Fruit fly (Drosophila melanogaster) whole organism, embryonic: Measurements from ENCODE around the gene mRpS7.

Experiments
- C15 ChIP-seq: fragments of 200-800 bp; sonication (Bioruptor generic); IDR thresholded peaks from 3 replicates; pipeline ENCODE4 v1.3.6; 2022; ENCODE audit warnings: missing biosample characterization, missing genetic modification characterization
- CG11398 ChIP-seq: fragments of 200-800 bp; sonication (Bioruptor generic); optimal IDR thresholded peaks from 2 replicates; lab custom pipeline; 2016; ENCODE audit warnings: missing biosample characterization, missing genetic modification characterization
- CG11695 ChIP-seq: fragments of 200-800 bp; sonication (Bioruptor generic); IDR thresholded peaks from 3 replicates; pipeline ENCODE4 v1.3.6; 2022; ENCODE audit warnings: missing biosample characterization, missing genetic modification characterization
- CG11723 ChIP-seq: fragments of 200-800 bp; sonication (Bioruptor generic); optimal IDR thresholded peaks from 2 replicates; lab custom pipeline; 2017; ENCODE audit warnings: missing biosample characterization, mild to moderate bottlenecking, missing genetic modification characterization
- CG12104 ChIP-seq: fragments of 200-800 bp; sonication (Bioruptor generic); optimal IDR thresholded peaks from 3 replicates; lab custom pipeline; 2016; ENCODE audit warnings: missing biosample characterization, missing genetic modification characterization
- CG12769 ChIP-seq: fragments of 200-800 bp; sonication (Bioruptor generic); optimal IDR thresholded peaks from 2 replicates; lab custom pipeline; 2019; ENCODE audit warnings: missing biosample characterization, mild to moderate bottlenecking, missing genetic modification characterization, moderate library complexity
- CG15269 ChIP-seq: fragments of 200-800 bp; sonication (Bioruptor generic); optimal IDR thresholded peaks from 2 replicates; lab custom pipeline; 2018; ENCODE audit warnings: missing biosample characterization, mild to moderate bottlenecking, missing genetic modification characterization, moderate library complexity
- CG1529 ChIP-seq: fragments of 200-800 bp; sonication (Bioruptor generic); optimal IDR thresholded peaks from 3 replicates; lab custom pipeline; 2018; ENCODE audit warnings: missing biosample characterization, missing genetic modification characterization
- CG15514 ChIP-seq: fragments of 200-800 bp; sonication (Bioruptor generic); optimal IDR thresholded peaks from 3 replicates; lab custom pipeline; 2017; ENCODE audit warnings: missing biosample characterization, missing genetic modification characterization, mild to moderate bottlenecking, moderate library complexity, missing genetic modification reagents
- CG3847 ChIP-seq: fragments of 200-800 bp; sonication (Bioruptor generic); IDR thresholded peaks from 2 replicates; pipeline ENCODE4 v1.3.6; 2022; ENCODE audit warnings: missing biosample characterization, missing genetic modification characterization
- CG3995 ChIP-seq: fragments of 200-800 bp; sonication (Bioruptor generic); optimal IDR thresholded peaks from 3 replicates; lab custom pipeline; 2016; ENCODE audit warnings: missing biosample characterization, missing genetic modification characterization
- CG4360 ChIP-seq: fragments of 200-800 bp; sonication (Bioruptor generic); IDR thresholded peaks from 2 replicates; pipeline ENCODE4 v1.3.6; 2022; ENCODE audit warnings: missing biosample characterization, missing genetic modification characterization
- CG4424 ChIP-seq: fragments of 200-800 bp; sonication (Bioruptor generic); optimal IDR thresholded peaks from 3 replicates; lab custom pipeline; 2016; ENCODE audit warnings: missing biosample characterization, missing genetic modification characterization
- CG7271 ChIP-seq: fragments of 200-800 bp; sonication (Bioruptor generic); optimal IDR thresholded peaks from 2 replicates; lab custom pipeline; 2018; ENCODE audit warnings: missing biosample characterization, mild to moderate bottlenecking, missing genetic modification characterization, moderate library complexity
- CG8359 ChIP-seq: fragments of 200-800 bp; sonication (Bioruptor generic); optimal IDR thresholded peaks from 2 replicates; lab custom pipeline; 2017; ENCODE audit warnings: missing biosample characterization, mild to moderate bottlenecking, missing genetic modification characterization, borderline replicate concordance
- Camta ChIP-seq: fragments of 200-800 bp; sonication (Bioruptor generic); optimal IDR thresholded peaks from 2 replicates; lab custom pipeline; 2016; ENCODE audit warnings: missing biosample characterization, missing genetic modification characterization
- Chrac-16 ChIP-seq: fragments of 200-800 bp; sonication (Bioruptor generic); optimal IDR thresholded peaks from 3 replicates; lab custom pipeline; 2016; ENCODE audit warnings: missing biosample characterization, missing genetic modification characterization
- Doc2 ChIP-seq: fragments of 200-800 bp; sonication (Bioruptor generic); IDR thresholded peaks from 2 replicates; pipeline ENCODE4 v1.3.6; 2022; ENCODE audit warnings: missing biosample characterization, missing genetic modification characterization
- Ets65A ChIP-seq: fragments of 200-800 bp; sonication (Bioruptor generic); peaks from one replicate; lab custom pipeline; 2016; ENCODE audit warnings: missing biosample characterization, missing genetic modification characterization
- Fer1 ChIP-seq: fragments of 200-800 bp; sonication (Bioruptor generic); optimal IDR thresholded peaks from 2 replicates; lab custom pipeline; 2017; ENCODE audit warnings: missing biosample characterization, mild to moderate bottlenecking, missing genetic modification characterization
- Fer3 ChIP-seq: fragments of 200-800 bp; sonication (Bioruptor generic); optimal IDR thresholded peaks from 2 replicates; lab custom pipeline; 2018; ENCODE audit warnings: missing biosample characterization, mild to moderate bottlenecking, missing genetic modification characterization, moderate library complexity
- H15 ChIP-seq: fragments of 200-800 bp; sonication (Bioruptor generic); IDR thresholded peaks from 3 replicates; pipeline ENCODE4 v1.3.6; 2022; ENCODE audit warnings: missing biosample characterization, missing genetic modification characterization
- Hand ChIP-seq: fragments of 200-800 bp; sonication (Bioruptor generic); optimal IDR thresholded peaks from 2 replicates; lab custom pipeline; 2017; ENCODE audit warnings: mild to moderate bottlenecking, missing biosample characterization, missing genetic modification reagents, missing genetic modification characterization
- HmgZ ChIP-seq: fragments of 200-800 bp; sonication (Bioruptor generic); optimal IDR thresholded peaks from 2 replicates; lab custom pipeline; 2018; ENCODE audit warnings: missing biosample characterization, mild to moderate bottlenecking, missing genetic modification characterization
- Hr78 ChIP-seq, 2 experiments: fragments of 200-800 bp in 1 of 2; fragments of >200 bp in 1 of 2; sonication (Bioruptor generic) in 1 of 2; optimal IDR thresholded peaks; 2 replicates each; lab custom pipeline; 2017 to 2019; ENCODE audit warnings: missing biosample characterization in 2 of 2, missing genetic modification characterization in 2 of 2, mild to moderate bottlenecking in 1 of 2, moderate library complexity in 1 of 2
- NfI ChIP-seq: fragments of 200-800 bp; sonication (Bioruptor generic); optimal IDR thresholded peaks from 3 replicates; lab custom pipeline; 2018; ENCODE audit warnings: missing biosample characterization, mild to moderate bottlenecking, missing genetic modification characterization, moderate library complexity
- Ssrp ChIP-seq: fragments of 200-800 bp; sonication (Bioruptor generic); optimal IDR thresholded peaks from 2 replicates; lab custom pipeline; 2018; ENCODE audit warnings: missing biosample characterization, mild to moderate bottlenecking, missing genetic modification characterization, moderate library complexity
- Xrp1 ChIP-seq: fragments of 200-800 bp; sonication (Bioruptor generic); IDR thresholded peaks from 2 replicates; pipeline ENCODE4 v1.3.6; 2022; ENCODE audit warnings: missing biosample characterization, missing genetic modification characterization
- ap ChIP-seq: fragments of 200-800 bp; sonication (Bioruptor generic); IDR thresholded peaks from 2 replicates; pipeline ENCODE4 v1.3.6; 2022; ENCODE audit warnings: missing biosample characterization, missing genetic modification characterization
- az2 ChIP-seq: fragments of 200-800 bp; sonication (Bioruptor generic); optimal IDR thresholded peaks from 3 replicates; lab custom pipeline; 2016; ENCODE audit warnings: missing biosample characterization, missing genetic modification characterization
- bowl ChIP-seq: fragments of 200-800 bp; sonication (Bioruptor generic); IDR thresholded peaks from 2 replicates; pipeline ENCODE4 v1.3.6; 2022; ENCODE audit warnings: missing biosample characterization, missing genetic modification characterization
- cad ChIP-seq: fragments of >200 bp; optimal IDR thresholded peaks from 2 replicates; lab custom pipeline; 2017; ENCODE audit warnings: missing biosample characterization, missing genetic modification characterization
- chif ChIP-seq, 2 experiments: fragments of 200-800 bp; sonication (Bioruptor generic); optimal IDR thresholded peaks; 3 replicates each; lab custom pipeline; 2016; ENCODE audit warnings: missing biosample characterization in 2 of 2, missing genetic modification characterization in 2 of 2
- ci ChIP-seq: fragments of 200-800 bp; sonication (Bioruptor generic); IDR thresholded peaks from 3 replicates; pipeline ENCODE4 v1.3.6; 2022; ENCODE audit warnings: missing biosample characterization, missing genetic modification characterization
- gfzf ChIP-seq: fragments of 200-800 bp; sonication (Bioruptor generic); optimal IDR thresholded peaks from 2 replicates; lab custom pipeline; 2016; ENCODE audit warnings: missing biosample characterization, mild to moderate bottlenecking, missing genetic modification characterization, moderate library complexity
- gt ChIP-seq: fragments of 200-800 bp; sonication (Bioruptor generic); IDR thresholded peaks from 2 replicates; pipeline ENCODE4 v1.3.6; 2022; ENCODE audit warnings: missing biosample characterization, missing genetic modification characterization
- ham ChIP-seq: fragments of 200-800 bp; sonication (Bioruptor generic); IDR thresholded peaks from 2 replicates; pipeline ENCODE4 v1.3.6; 2022; ENCODE audit warnings: missing biosample characterization, missing genetic modification characterization
- lab ChIP-seq: fragments of 200-800 bp; sonication (Bioruptor generic); optimal IDR thresholded peaks from 3 replicates; lab custom pipeline; 2017; ENCODE audit warnings: missing biosample characterization, missing genetic modification characterization, mild to moderate bottlenecking, moderate library complexity, missing genetic modification reagents
- oc ChIP-seq: fragments of 200-800 bp; sonication (Bioruptor generic); optimal IDR thresholded peaks from 2 replicates; lab custom pipeline; 2018; ENCODE audit warnings: missing biosample characterization, mild to moderate bottlenecking, missing genetic modification characterization, moderate library complexity
- pan ChIP-seq, 4 experiments: fragments of >200 bp in 3 of 4; fragments of 200-800 bp in 1 of 4; sonication (Bioruptor generic) in 1 of 4; optimal IDR thresholded peaks in 3 of 4; IDR thresholded peaks in 1 of 4; 2 replicates each; pipeline versions ENCODE4 v1.3.6 to Lab custom; 2017 to 2022; ENCODE audit warnings: missing biosample characterization in 2 of 4, missing genetic modification characterization in 2 of 4, mixed read lengths in 1 of 4
- pita ChIP-seq: fragments of 200-800 bp; sonication (Bioruptor generic); optimal IDR thresholded peaks from 2 replicates; lab custom pipeline; 2017; ENCODE audit warnings: missing biosample characterization, mild to moderate bottlenecking, missing genetic modification characterization
- repo ChIP-seq: fragments of 200-800 bp; sonication (Bioruptor generic); optimal IDR thresholded peaks from 2 replicates; lab custom pipeline; 2016; ENCODE audit warnings: missing biosample characterization, missing genetic modification characterization
- schlank ChIP-seq: fragments of 200-800 bp; sonication (Bioruptor generic); optimal IDR thresholded peaks from 2 replicates; lab custom pipeline; 2018; ENCODE audit warnings: missing biosample characterization, mild to moderate bottlenecking, missing genetic modification characterization
- sd ChIP-seq: fragments of 200-800 bp; sonication (Bioruptor generic); optimal IDR thresholded peaks from 3 replicates; lab custom pipeline; 2018; ENCODE audit warnings: missing biosample characterization, mild to moderate bottlenecking, missing genetic modification characterization, moderate library complexity
- sqz ChIP-seq: fragments of 200-800 bp; sonication (Bioruptor generic); optimal IDR thresholded peaks from 3 replicates; lab custom pipeline; 2018; ENCODE audit warnings: missing biosample characterization, mild to moderate bottlenecking, missing genetic modification characterization
- trh ChIP-seq: fragments of 200-800 bp; sonication (Bioruptor generic); optimal IDR thresholded peaks from 2 replicates; lab custom pipeline; 2016; ENCODE audit warnings: missing biosample characterization, missing genetic modification characterization
- twi ChIP-seq: fragments of 200-800 bp; optimal IDR thresholded peaks from 2 replicates; lab custom pipeline; 2019; ENCODE audit warnings: missing biosample characterization, mild to moderate bottlenecking, missing genetic modification characterization, moderate library complexity
- unpg ChIP-seq: fragments of 200-800 bp; sonication (Bioruptor generic); optimal IDR thresholded peaks from 3 replicates; lab custom pipeline; 2018; ENCODE audit warnings: missing biosample characterization, mild to moderate bottlenecking, missing genetic modification characterization, moderate library complexity

mRpS7 gene

DNA sequence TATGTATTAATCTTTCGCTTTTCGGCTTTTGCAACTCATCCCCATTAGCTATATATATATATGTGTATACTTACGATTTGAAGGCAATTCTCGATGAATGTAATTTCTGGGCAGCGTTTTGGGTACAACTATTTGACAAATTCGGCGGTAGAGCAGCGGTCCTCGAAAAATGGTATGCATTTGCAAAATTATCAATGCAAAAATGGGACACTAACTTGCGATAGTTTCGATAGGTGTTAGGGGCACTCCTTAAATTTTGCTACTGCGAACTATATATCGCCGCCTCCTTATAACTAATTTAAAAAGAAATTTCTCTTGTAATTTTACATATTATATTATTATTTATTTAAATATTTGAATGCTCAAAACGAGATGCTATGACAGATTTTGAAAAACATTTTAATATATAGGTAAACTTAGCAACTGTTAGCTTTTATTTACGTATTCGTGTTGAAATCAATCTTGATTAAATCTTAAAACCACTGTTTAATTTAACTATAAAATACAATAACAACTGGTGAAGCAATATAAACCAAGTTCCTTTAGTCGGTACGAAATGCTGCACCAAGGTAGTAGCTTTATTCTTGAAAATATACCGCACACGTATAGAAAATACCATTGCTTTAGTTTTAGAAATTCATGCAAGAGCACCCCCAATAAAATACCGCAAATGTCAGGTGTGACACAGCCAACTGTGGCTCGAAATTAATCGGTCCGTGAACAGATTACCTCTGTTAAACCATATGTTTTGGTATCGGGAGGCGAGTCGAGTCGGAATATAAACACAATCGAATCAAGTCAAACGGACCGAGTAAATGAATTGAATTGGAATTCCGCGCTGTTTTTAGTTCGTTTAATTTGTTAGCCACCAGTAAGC, 27.0 kb downstream of the mRpS7 start, which contains the start of the genes CG5355 and Klp31E (continued):
- no peak for TF ChIP-seq gt (GFP tag; lab: Robert Waterston, UW)
- TF ChIP-seq az2 (GFP tag; lab: Kevin White, UChicago) = peak; percentile 69
- TF ChIP-seq CG1529 (GFP tag; lab: Kevin White, UChicago) = peak; percentile 1
- no peak for TF ChIP-seq sd (tag; lab: Kevin White, UChicago)
- peak; percentile 77 for TF ChIP-seq Ssrp (tag; lab: Kevin White, UChicago)
- TF ChIP-seq CG15514 = peak; percentile 39
- TF ChIP-seq twi (tag; lab: Kevin White, UChicago) = peak; percentile 69
- peak; percentile 66 for TF ChIP-seq Chrac-16 (GFP tag; lab: Kevin White, UChicago)
- no peak for TF ChIP-seq C15 (GFP tag; lab: Robert Waterston, UW)
- TF ChIP-seq oc (tag; lab: Kevin White, UChicago) = no peak
- peak; percentile 79 for TF ChIP-seq CG15269 (tag; lab: Kevin White, UChicago)
- TF ChIP-seq CG4424 (GFP tag; lab: Kevin White, UChicago) = peak; percentile 73
- no peak for TF ChIP-seq bowl
- TF ChIP-seq CG11723 (GFP tag; lab: Kevin White, UChicago) = peak; percentile 49
- TF ChIP-seq pita = no peak
- no peak for TF ChIP-seq H15 (GFP tag; lab: Robert Waterston, UW)
- TF ChIP-seq Camta = no peak
- TF ChIP-seq Xrp1 = peak; percentile 56; the same call in 1 of the 2 replicates
- no peak for TF ChIP-seq CG4360 (GFP tag; lab: Robert Waterston, UW)
- TF ChIP-seq unpg (GFP tag; lab: Kevin White, UChicago) = peak; percentile 48
- TF ChIP-seq ci (GFP tag; lab: Robert Waterston, UW) = peak; percentile 59; the same call in 2 of the 3 replicates
- TF ChIP-seq Fer3 = peak; percentile 49
- no peak for TF ChIP-seq repo
- TF ChIP-seq schlank = no peak
- TF ChIP-seq pan (optimal IDR thresholded peaks at IDR 0.05; lab: Kevin White, UChicago) = no peak
- peak in 1 of 2 experiments; percentile 63 for TF ChIP-seq pan (GFP tag; optimal IDR thresholded peaks at IDR 0.05 in 1 of 2, IDR thresholded peaks at IDR 0.05 in 1 of 2)
- no peak for TF ChIP-seq ham
- peak; percentile 72 for TF ChIP-seq Ets65A (GFP tag; lab: Kevin White, UChicago)
- no peak for TF ChIP-seq ap (GFP tag; lab: Robert Waterston, UW)
- TF ChIP-seq Hr78 (GFP tag; optimal IDR thresholded peaks at IDR 0.05; lab: Kevin White, UChicago) = no peak
- TF ChIP-seq sqz (GFP tag; lab: Kevin White, UChicago) = no peak
- TF ChIP-seq chif (GFP tag; optimal IDR thresholded peaks at IDR 0.05; lab: Kevin White, UChicago) = peak; percentile 7 to 41
- no peak for TF ChIP-seq Hand (GFP tag; lab: Kevin White, UChicago)
- no peak for TF ChIP-seq lab (GFP tag; lab: Kevin White, UChicago)
- no peak for TF ChIP-seq cad (GFP tag; lab: Kevin White, UChicago)
- TF ChIP-seq CG3995 = peak; percentile 10
- TF ChIP-seq CG11695 = no peak; the same call in 2 of the 3 replicates
- TF ChIP-seq HmgZ (tag; lab: Kevin White, UChicago) = peak; percentile 25
- TF ChIP-seq Fer1 (GFP tag; lab: Kevin White, UChicago) = peak; percentile 34
- peak; percentile 69 for TF ChIP-seq CG12104 (GFP tag; lab: Kevin White, UChicago)
- TF ChIP-seq Doc2 (GFP tag; lab: Robert Waterston, UW) = no peak
- no peak for TF ChIP-seq CG11398
- no peak for TF ChIP-seq CG7271 (tag; lab: Kevin White, UChicago)
- peak; percentile 14 for TF ChIP-seq CG8359 (GFP tag; lab: Kevin White, UChicago)
- peak; percentile 46 for TF ChIP-seq CG12769 (tag; lab: Kevin White, UChicago)
- TF ChIP-seq CG3847 (GFP tag; lab: Robert Waterston, UW) = no peak; the same call in 1 of the 2 replicates
- peak; percentile 53 for TF ChIP-seq NfI (GFP tag; lab: Kevin White, UChicago)
- TF ChIP-seq trh = peak; percentile 13
- TF ChIP-seq gfzf (GFP tag; lab: Kevin White, UChicago) = peak; percentile 23
